Worm (Caenorhabditis elegans) whole organism, L4/young adult: ENCODE data around the gene ptpn-22.

Experiments used
- W03F9.2 ChIP-seq: fragments of 150-350 bp; optimal IDR thresholded peaks from 2 replicates; lab custom pipeline; 2014; ENCODE audit warnings: missing biosample characterization, missing genetic modification characterization
- him-1 ChIP-seq: sonication (generic microtip); optimal IDR thresholded peaks from 2 replicates; lab custom pipeline; 2016; ENCODE audit warnings: missing genotype, missing genetic modification reagents, missing genetic modification characterization, missing compliant biosample characterization

- TF ChIP-seq W03F9.2 (tag; lab: Kevin White, UChicago) (no peak), him-1 (tag; lab: Kevin White, UChicago) (no peak)
Observed at ce11 chrIV:1761553-1761952, 21.5 kb upstream of the ptpn-22 start, which contains the start of gene Y41D4A.7.
